Fruit fly (Drosophila melanogaster): ENCODE results near the gene Lam.

Gene Lam

dm6 chr2L:5523848-5524473, 18.3 kb upstream of the Lam start, which contains the start of the genes Vps52 and Elp4 (continued):
- TF ChIP-seq CG12659 (GFP tag; optimal IDR thresholded peaks at IDR 0.05) (peak; percentile 89), her (GFP tag; optimal IDR thresholded peaks at IDR 0.05) (peak; percentile 19), unpg (GFP tag; optimal IDR thresholded peaks at IDR 0.05) (peak; percentile 75), gfzf (GFP tag; optimal IDR thresholded peaks at IDR 0.05) (peak; percentile 0), CG7372 (GFP tag; IDR thresholded peaks at IDR 0.05) (peak; percentile 73), CG7987 (GFP tag; optimal IDR thresholded peaks at IDR 0.05) (peak; percentile 33), zen2 (GFP tag; IDR thresholded peaks at IDR 0.05; ENCODE audit: partially characterized antibody) (peak; percentile 64; the same call in 2 of the 3 replicates), CG10366 (GFP tag; IDR thresholded peaks at IDR 0.05) (peak; percentile 57), Rfx (GFP tag; IDR thresholded peaks at IDR 0.05) (peak; percentile 76; the same call in 1 of the 2 replicates), MBD-R2 (GFP tag; IDR thresholded peaks at IDR 0.05) (peak; percentile 67), CG13296 (GFP tag; optimal IDR thresholded peaks at IDR 0.05) (peak; percentile 79), Atf6 (GFP tag; IDR thresholded peaks at IDR 0.05) (peak; percentile 75), CG17612 (GFP tag; IDR thresholded peaks at IDR 0.05) (0 out of 2 replicates have a peak, but pooled peaks have one; percentile 42), stwl (tag; optimal IDR thresholded peaks at IDR 0.05) (peak; percentile 36), CG4328 (GFP tag; optimal IDR thresholded peaks at IDR 0.05) (peak; percentile 76), salm (tag; optimal IDR thresholded peaks at IDR 0.05) (no peak), btn (GFP tag; optimal IDR thresholded peaks at IDR 0.05) (no peak), Aef1 (GFP tag; IDR thresholded peaks at IDR 0.05) (peak; percentile 66), Lim3 (GFP tag; IDR thresholded peaks at IDR 0.05) (no peak), dati (GFP tag; IDR thresholded peaks at IDR 0.05) (no peak), ro (GFP tag; IDR thresholded peaks at IDR 0.05) (no peak), CG13287 (GFP tag; IDR thresholded peaks at IDR 0.05; ENCODE audit: partially characterized antibody) (peak; percentile 72), CG10147 (GFP tag; optimal IDR thresholded peaks at IDR 0.05) (peak; percentile 83), Atf-2 (GFP tag; optimal IDR thresholded peaks at IDR 0.05) (peak; percentile 29), CG6854 (GFP tag; optimal IDR thresholded peaks at IDR 0.05) (no peak), dan (GFP tag; IDR thresholded peaks at IDR 0.05) (no peak), CG10267 (tag; optimal IDR thresholded peaks at IDR 0.05) (peak; percentile 75), esg (GFP tag; conservative IDR thresholded peaks at IDR 0.05) (peak; percentile 69), pb (GFP tag; optimal IDR thresholded peaks at IDR 0.05) (no peak), gcm2 (GFP tag; optimal IDR thresholded peaks at IDR 0.05) (no peak), Optix (GFP tag; IDR thresholded peaks at IDR 0.05) (no peak), phol (tag; optimal IDR thresholded peaks at IDR 0.05) (peak; percentile 85), CG12155 (GFP tag; optimal IDR thresholded peaks at IDR 0.05) (peak; percentile 77), rib (GFP tag; IDR thresholded peaks at IDR 0.05) (peak; percentile 68; the same call in 1 of the 2 replicates), cwo (GFP tag; optimal IDR thresholded peaks at IDR 0.05) (peak; percentile 40), lilli (GFP tag; optimal IDR thresholded peaks at IDR 0.05) (peak; percentile 79), NfI (GFP tag; optimal IDR thresholded peaks at IDR 0.05) (peak; percentile 64), Poxn (GFP tag; IDR thresholded peaks at IDR 0.05) (no peak), Hr51 (GFP tag; optimal IDR thresholded peaks at IDR 0.05) (peak in 1 of 2 experiments; percentile 41), Atf3 (GFP tag; optimal IDR thresholded peaks at IDR 0.05) (peak; percentile 29), mam (GFP tag; optimal IDR thresholded peaks at IDR 0.05) (peak; percentile 58), da (GFP tag; optimal IDR thresholded peaks at IDR 0.05) (no peak), tx (GFP tag; optimal IDR thresholded peaks at IDR 0.05) (peak; percentile 17), wdn (GFP tag; IDR thresholded peaks at IDR 0.05) (peak; percentile 63), CrebB (tag; optimal IDR thresholded peaks at IDR 0.05) (no peak), stc (GFP tag; IDR thresholded peaks at IDR 0.05) (peak; percentile 57), pho (GFP tag; optimal IDR thresholded peaks at IDR 0.05) (peak; percentile 75), lbe (GFP tag; optimal IDR thresholded peaks at IDR 0.05) (no peak), Ptx1 (GFP tag; IDR thresholded peaks at IDR 0.05) (peak; percentile 68), ttk (GFP tag; IDR thresholded peaks at IDR 0.05) (peak; percentile 58)

All from whole organism, embryonic.